Worm (Caenorhabditis elegans) whole organism, mixed stage, embryonic: Measurements from ENCODE around the gene srv-13.

Experiments
- bed-3 ChIP-seq: fragments of 200-800 bp; sonication (Bioruptor generic); optimal IDR thresholded peaks from 3 replicates; lab custom pipeline; 2018; ENCODE audit warnings: mild to moderate bottlenecking, missing genetic modification characterization, moderate library complexity, missing compliant biosample characterization
- blmp-1 ChIP-seq: fragments of 150-350 bp; optimal IDR thresholded peaks from 2 replicates; lab custom pipeline; 2014; ENCODE audit warnings: missing biosample characterization, missing genetic modification characterization
- ceh-39 ChIP-seq: fragments of 150-350 bp; optimal IDR thresholded peaks from 2 replicates; lab custom pipeline; 2014; ENCODE audit warnings: missing biosample characterization, missing genetic modification characterization
- lin-13 ChIP-seq: fragments of 150-350 bp; optimal IDR thresholded peaks from 2 replicates; lab custom pipeline; 2014; ENCODE audit warnings: missing biosample characterization, missing genetic modification characterization
- nhr-12 ChIP-seq: fragments of 150-350 bp; optimal IDR thresholded peaks from 2 replicates; lab custom pipeline; 2014; ENCODE audit warnings: missing biosample characterization, missing genetic modification characterization
- snpc-4 ChIP-seq: fragments of 150-350 bp; optimal IDR thresholded peaks from 2 replicates; lab custom pipeline; 2014; ENCODE audit warnings: missing biosample characterization, missing genetic modification characterization
- unc-62 ChIP-seq: fragments of 150-350 bp; optimal IDR thresholded peaks from 2 replicates; lab custom pipeline; 2014; ENCODE audit warnings: missing biosample characterization, missing genetic modification reagents, missing genetic modification characterization

ce11 chrIV:6426089-6426715, 21.2 kb downstream of the srv-13 start, which contains the start of gene acp-6:
- TF ChIP-seq unc-62 (GFP tag; lab: Kevin White, UChicago) = no peak
- no peak for TF ChIP-seq nhr-12 (tag; lab: Kevin White, UChicago)
- no peak for TF ChIP-seq bed-3
- no peak for TF ChIP-seq blmp-1 (tag; lab: Kevin White, UChicago)
- TF ChIP-seq ceh-39 (tag; lab: Kevin White, UChicago) = no peak
- TF ChIP-seq lin-13 = no peak
- TF ChIP-seq snpc-4 = no peak
